Worm (Caenorhabditis elegans) whole organism, L3 larva: ENCODE data around the gene Y41C4A.21.

ENCODE experiments used
- R02D3.7 ChIP-seq: fragments of 150-350 bp; optimal IDR thresholded peaks from 2 replicates; lab custom pipeline; 2014; ENCODE audit warnings: missing biosample characterization, missing genetic modification characterization
- ZK546.5 ChIP-seq: sonication (generic microtip); optimal IDR thresholded peaks from 2 replicates; lab custom pipeline; 2017; ENCODE audit warnings: missing biosample characterization, missing genetic modification characterization
- aly-2 ChIP-seq: fragments of 150-350 bp; optimal IDR thresholded peaks from 2 replicates; lab custom pipeline; 2014; ENCODE audit warnings: missing biosample characterization, missing genetic modification characterization
- ceh-16 ChIP-seq: sonication (generic microtip); optimal IDR thresholded peaks from 2 replicates; lab custom pipeline; 2017; ENCODE audit warnings: missing biosample characterization, missing genetic modification characterization
- ceh-82 ChIP-seq: fragments of 150-350 bp; optimal IDR thresholded peaks from 2 replicates; lab custom pipeline; 2014; ENCODE audit warnings: missing biosample characterization, missing genetic modification characterization
- ceh-9 ChIP-seq: sonication (generic microtip); optimal IDR thresholded peaks from 2 replicates; lab custom pipeline; 2018; ENCODE audit warnings: missing biosample characterization, missing genetic modification characterization
- daf-12 ChIP-seq: fragments of 150-350 bp; optimal IDR thresholded peaks from 2 replicates; lab custom pipeline; 2014; ENCODE audit warnings: missing biosample characterization, missing genetic modification reagents, missing genetic modification characterization
- egl-27 ChIP-seq: sonication (generic microtip); optimal IDR thresholded peaks from 4 replicates; lab custom pipeline; 2017; ENCODE audit warnings: missing biosample characterization, missing genetic modification reagents, missing genetic modification characterization
- egl-5 ChIP-seq: fragments of 150-350 bp; optimal IDR thresholded peaks from 2 replicates; lab custom pipeline; 2017; ENCODE audit warnings: missing biosample characterization, missing genetic modification reagents, missing genetic modification characterization, inconsistent platforms
- elt-2 ChIP-seq: sonication (generic microtip); optimal IDR thresholded peaks from 2 replicates; lab custom pipeline; 2016; ENCODE audit warnings: missing genetic modification reagents, mild to moderate bottlenecking, missing genetic modification characterization, missing compliant biosample characterization
- elt-3 ChIP-seq, 3 experiments: fragments of 150-350 bp in 1 of 3; sonication (generic microtip) in 2 of 3; optimal IDR thresholded peaks; 2 replicates in 2 of 3; 4 replicates in 1 of 3; lab custom pipeline; 2014 to 2017; ENCODE audit warnings: missing biosample characterization in 3 of 3, missing genetic modification characterization in 3 of 3
- fkh-10 ChIP-seq: sonication (generic microtip); optimal IDR thresholded peaks from 2 replicates; lab custom pipeline; 2017; ENCODE audit warnings: missing biosample characterization, missing genetic modification reagents, missing genetic modification characterization
- fkh-2 ChIP-seq: fragments of 150-350 bp; optimal IDR thresholded peaks from 2 replicates; lab custom pipeline; 2014; ENCODE audit warnings: missing biosample characterization, missing genetic modification reagents, missing genetic modification characterization
- hmg-11 ChIP-seq: sonication (generic microtip); optimal IDR thresholded peaks from 2 replicates; lab custom pipeline; 2016; ENCODE audit warnings: missing genetic modification characterization, missing compliant biosample characterization
- jun-1 ChIP-seq: fragments of 150-350 bp; optimal IDR thresholded peaks from 2 replicates; lab custom pipeline; 2014; ENCODE audit warnings: missing biosample characterization, missing genetic modification reagents, missing genetic modification characterization
- lin-15B ChIP-seq: fragments of 150-350 bp; optimal IDR thresholded peaks from 2 replicates; lab custom pipeline; 2014; ENCODE audit warnings: missing biosample characterization, missing genetic modification characterization
- lin-39 ChIP-seq: fragments of 150-350 bp; optimal IDR thresholded peaks from 2 replicates; lab custom pipeline; 2018; ENCODE audit warnings: missing biosample characterization, missing genetic modification reagents, missing genetic modification characterization
- lsy-12 ChIP-seq: sonication (generic microtip); optimal IDR thresholded peaks from 2 replicates; lab custom pipeline; 2016; ENCODE audit warnings: mild to moderate bottlenecking, missing genetic modification characterization, missing compliant biosample characterization
- mdl-1 ChIP-seq: fragments of 150-350 bp; optimal IDR thresholded peaks from 2 replicates; lab custom pipeline; 2014; ENCODE audit warnings: missing biosample characterization, missing genetic modification characterization
- mml-1 ChIP-seq: fragments of 150-350 bp; sonication (generic microtip); optimal IDR thresholded peaks from 3 replicates; lab custom pipeline; 2014; ENCODE audit warnings: missing biosample characterization, missing genetic modification characterization
- nfya-1 ChIP-seq: sonication (generic microtip); optimal IDR thresholded peaks from 2 replicates; lab custom pipeline; 2017; ENCODE audit warnings: missing genetic modification characterization, mild to moderate bottlenecking, missing compliant biosample characterization, antibody characterized with exemption, moderate library complexity; ENCODE audit not compliant: insufficient read depth
- nhr-11 ChIP-seq: fragments of 150-350 bp; optimal IDR thresholded peaks from 2 replicates; lab custom pipeline; 2014; ENCODE audit warnings: missing biosample characterization, missing genetic modification characterization
- nhr-23 ChIP-seq: fragments of 150-350 bp; optimal IDR thresholded peaks from 2 replicates; lab custom pipeline; 2014; ENCODE audit warnings: missing biosample characterization, missing genetic modification reagents, missing genetic modification characterization
- nhr-237 ChIP-seq: fragments of 150-350 bp; optimal IDR thresholded peaks from 2 replicates; lab custom pipeline; 2014; ENCODE audit warnings: missing biosample characterization, missing genetic modification characterization
- nhr-25 ChIP-seq: sonication (generic microtip); optimal IDR thresholded peaks from 2 replicates; lab custom pipeline; 2017; ENCODE audit warnings: missing biosample characterization, missing genetic modification characterization
- nhr-28 ChIP-seq: fragments of 150-350 bp; optimal IDR thresholded peaks from 2 replicates; lab custom pipeline; 2014; ENCODE audit warnings: missing biosample characterization, missing genetic modification characterization
- nhr-43 ChIP-seq: sonication (generic microtip); optimal IDR thresholded peaks from 2 replicates; lab custom pipeline; 2016; ENCODE audit warnings: mild to moderate bottlenecking, missing genetic modification characterization, missing compliant biosample characterization; ENCODE audit not compliant: poor library complexity, severe bottlenecking
- nhr-67 ChIP-seq: fragments of 150-350 bp; optimal IDR thresholded peaks from 2 replicates; lab custom pipeline; 2014; ENCODE audit warnings: missing biosample characterization, missing genetic modification characterization
- pqm-1 ChIP-seq: fragments of 150-350 bp; optimal IDR thresholded peaks from 2 replicates; lab custom pipeline; 2017; ENCODE audit warnings: missing biosample characterization, missing genetic modification characterization, inconsistent platforms
- sea-2 ChIP-seq: fragments of 150-350 bp; sonication (generic microtip); optimal IDR thresholded peaks from 4 replicates; lab custom pipeline; 2014; ENCODE audit warnings: missing biosample characterization, missing genetic modification reagents, missing genetic modification characterization
- skn-1 ChIP-seq: fragments of 150-350 bp; optimal IDR thresholded peaks from 2 replicates; lab custom pipeline; 2014; ENCODE audit warnings: missing biosample characterization, missing genetic modification characterization
- snpc-4 ChIP-seq: fragments of 150-350 bp; optimal IDR thresholded peaks from 2 replicates; lab custom pipeline; 2014; ENCODE audit warnings: missing biosample characterization, missing genetic modification characterization
- tbx-2 ChIP-seq: sonication (generic microtip); optimal IDR thresholded peaks from 2 replicates; lab custom pipeline; 2016; ENCODE audit warnings: mild to moderate bottlenecking, missing genetic modification characterization, missing compliant biosample characterization
- unc-39 ChIP-seq: sonication (generic microtip); optimal IDR thresholded peaks from 4 replicates; lab custom pipeline; 2017; ENCODE audit warnings: missing biosample characterization, missing genetic modification characterization
- zag-1 ChIP-seq: fragments of 150-350 bp; optimal IDR thresholded peaks from 2 replicates; lab custom pipeline; 2014; ENCODE audit warnings: missing biosample characterization, missing genetic modification characterization
- ztf-11 ChIP-seq: fragments of 150-350 bp; optimal IDR thresholded peaks from 2 replicates; lab custom pipeline; 2014; ENCODE audit warnings: missing biosample characterization, missing genetic modification characterization
- ztf-4 ChIP-seq: fragments of 150-350 bp; optimal IDR thresholded peaks from 2 replicates; lab custom pipeline; 2014; ENCODE audit warnings: missing biosample characterization, missing genetic modification characterization

Gene Y41C4A.21

ce11 chrIII:11721405-11721804, 10.8 kb upstream of the Y41C4A.21 start, which contains the start of gene Y41C4A.32:
TSS of gene Y41C4A.32 (plus strand) at chrIII:11721706.
- TF ChIP-seq mml-1 (tag; lab: Kevin White, UChicago) = no peak
- TF ChIP-seq snpc-4 (tag; lab: Kevin White, UChicago) = no peak
- no peak for TF ChIP-seq nhr-43 (tag; lab: Kevin White, UChicago)
- TF ChIP-seq daf-12 (tag; lab: Kevin White, UChicago) = no peak
- TF ChIP-seq R02D3.7 (tag; lab: Kevin White, UChicago) = no peak
- no peak for TF ChIP-seq unc-39
- no peak for TF ChIP-seq fkh-10 (GFP tag; lab: Kevin White, UChicago)
- no peak for TF ChIP-seq pqm-1
- TF ChIP-seq ztf-11 = no peak
- TF ChIP-seq ztf-4 (tag; lab: Kevin White, UChicago) = no peak
- no peak for TF ChIP-seq lin-15B (tag; lab: Kevin White, UChicago)
- TF ChIP-seq mdl-1 = no peak
- no peak for TF ChIP-seq sea-2 (GFP tag; lab: Kevin White, UChicago)
- no peak for TF ChIP-seq hmg-11 (tag; lab: Kevin White, UChicago)
- no peak for TF ChIP-seq nhr-25 (tag; lab: Kevin White, UChicago)

ce11 chrIII:11726590-11726989, 5.6 kb upstream of the Y41C4A.21 start, which contains the start of gene Y41C4A.12:
TSS of gene Y41C4A.12 (minus strand) at chrIII:11726690.
- TF ChIP-seq nfya-1 (tag; lab: Kevin White, UChicago) (no peak), sea-2 (GFP tag; lab: Kevin White, UChicago) (no peak), ztf-11 (no peak), nhr-67 (tag; lab: Kevin White, UChicago) (no peak), jun-1 (tag; lab: Kevin White, UChicago) (no peak), egl-5 (tag; lab: Kevin White, UChicago) (no peak), unc-39 (no peak), egl-27 (tag; lab: Kevin White, UChicago) (no peak), skn-1 (tag; lab: Kevin White, UChicago) (no peak)

ce11 chrIII:11727010-11727409, 5.1 kb upstream of the Y41C4A.21 start:
- no peak for TF ChIP-seq ceh-16 (tag; lab: Kevin White, UChicago)
- TF ChIP-seq nhr-23 (tag; lab: Kevin White, UChicago) = peak; percentile 49
- TF ChIP-seq mml-1 (tag; lab: Kevin White, UChicago) = no peak
- no peak for TF ChIP-seq fkh-10 (GFP tag; lab: Kevin White, UChicago)
- peak; percentile 5 for TF ChIP-seq hmg-11 (tag; lab: Kevin White, UChicago)
- TF ChIP-seq nhr-28 (tag; lab: Kevin White, UChicago) = no peak
- no peak for TF ChIP-seq zag-1
- TF ChIP-seq skn-1 (tag; lab: Kevin White, UChicago) = no peak
- TF ChIP-seq ceh-82 (tag; lab: Kevin White, UChicago) = no peak
- no peak for TF ChIP-seq R02D3.7 (tag; lab: Kevin White, UChicago)
- peak in 2 of 3 experiments; percentile 87 to 91 for TF ChIP-seq elt-3 (tag; optimal IDR thresholded peaks at IDR 0.05; lab: Kevin White, UChicago)
- no peak for TF ChIP-seq fkh-2 (tag; lab: Kevin White, UChicago)
- TF ChIP-seq elt-2 (tag; lab: Kevin White, UChicago) = peak; percentile 74

- TF ChIP-seq mdl-1 (no peak), mml-1 (tag; lab: Kevin White, UChicago) (no peak), ZK546.5 (tag; lab: Kevin White, UChicago) (no peak), nhr-11 (tag; lab: Kevin White, UChicago) (no peak), ceh-16 (tag; lab: Kevin White, UChicago) (no peak), lin-39 (tag; lab: Kevin White, UChicago) (no peak), nhr-237 (tag; lab: Kevin White, UChicago) (no peak), ceh-9 (tag; lab: Kevin White, UChicago) (no peak), tbx-2 (tag; lab: Kevin White, UChicago) (no peak), nhr-23 (tag; lab: Kevin White, UChicago) (no peak), aly-2 (tag; lab: Kevin White, UChicago) (no peak), nhr-67 (tag; lab: Kevin White, UChicago) (no peak), elt-2 (tag; lab: Kevin White, UChicago) (no peak), lsy-12 (no peak), nhr-28 (tag; lab: Kevin White, UChicago) (no peak)
These were observed 1.8 kb upstream of the Y41C4A.21 start, which contains the start of gene Y41C4A.18 for ce11 chrIII:11730312-11730711. TSS of gene Y41C4A.18 (plus strand) at chrIII:11730612.
